Worm (Caenorhabditis elegans) whole organism, L4 larva: Measurements from ENCODE around the gene myrf-2.

Source experiments
- D1046.2 ChIP-seq: fragments of 200-800 bp; sonication (Bioruptor generic); IDR thresholded peaks from 2 replicates; pipeline ENCODE4 v1.3.6; 2022; ENCODE audit warnings: missing genetic modification characterization, missing compliant biosample characterization
- F37D6.2 ChIP-seq: sonication (generic microtip); optimal IDR thresholded peaks from 2 replicates; lab custom pipeline; 2016; ENCODE audit warnings: mild to moderate bottlenecking, missing genetic modification characterization, missing compliant biosample characterization
- F49E8.2 ChIP-seq: sonication (generic microtip); optimal IDR thresholded peaks from 2 replicates; lab custom pipeline; 2016; ENCODE audit warnings: missing compliant biosample characterization, mild to moderate bottlenecking, missing genetic modification characterization, borderline replicate concordance
- T26A8.4 ChIP-seq: fragments of 200-800 bp; sonication (Bioruptor generic); IDR thresholded peaks from 2 replicates; pipeline ENCODE4 v1.3.6; 2022; ENCODE audit warnings: missing genetic modification characterization, missing compliant biosample characterization
- Y48G9A.11 ChIP-seq: fragments of 200-800 bp; sonication (Bioruptor generic); IDR thresholded peaks from 2 replicates; pipeline ENCODE4 v1.3.6; 2022; ENCODE audit warnings: missing genetic modification reagents, missing genetic modification characterization, missing compliant biosample characterization
- Y5F2A.4 ChIP-seq: fragments of 200-800 bp; sonication (Bioruptor generic); optimal IDR thresholded peaks from 2 replicates; lab custom pipeline; 2018; ENCODE audit warnings: mild to moderate bottlenecking, missing genetic modification characterization, missing compliant biosample characterization
- ZK337.2 ChIP-seq: fragments of 200-800 bp; sonication (Bioruptor generic); IDR thresholded peaks from 2 replicates; pipeline ENCODE4 v1.3.6; 2022; ENCODE audit warnings: missing genetic modification reagents, missing genetic modification characterization, missing compliant biosample characterization
- aha-1 ChIP-seq: fragments of 150-350 bp; peaks from one replicate; lab custom pipeline; 2014; ENCODE audit warnings: missing biosample characterization, missing genetic modification characterization
- attf-4 ChIP-seq: sonication (generic microtip); optimal IDR thresholded peaks from 3 replicates; lab custom pipeline; 2017; ENCODE audit warnings: missing biosample characterization, missing genetic modification characterization
- ceh-20 ChIP-seq: fragments of 200-800 bp; sonication (Bioruptor generic); IDR thresholded peaks from 2 replicates; pipeline ENCODE4 v1.3.6; 2022; ENCODE audit warnings: missing genetic modification reagents, missing genetic modification characterization, missing compliant biosample characterization
- ceh-28 ChIP-seq: fragments of 150-350 bp; optimal IDR thresholded peaks from 2 replicates; lab custom pipeline; 2014; ENCODE audit warnings: missing biosample characterization, missing genetic modification reagents, missing genetic modification characterization
- ceh-32 ChIP-seq: sonication (generic microtip); optimal IDR thresholded peaks from 2 replicates; lab custom pipeline; 2016; ENCODE audit warnings: mild to moderate bottlenecking, missing genetic modification characterization, missing compliant biosample characterization; ENCODE audit not compliant: poor library complexity
- ceh-44 ChIP-seq: fragments of 200-800 bp; sonication (Bioruptor generic); IDR thresholded peaks from 2 replicates; pipeline ENCODE4 v1.3.6; 2022; ENCODE audit warnings: missing genetic modification reagents, missing genetic modification characterization, missing compliant biosample characterization
- ceh-82 ChIP-seq: sonication (generic microtip); optimal IDR thresholded peaks from 2 replicates; lab custom pipeline; 2017; ENCODE audit warnings: missing biosample characterization, missing genetic modification characterization
- cey-2 ChIP-seq: sonication (generic microtip); optimal IDR thresholded peaks from 3 replicates; lab custom pipeline; 2017; ENCODE audit warnings: missing genetic modification characterization, mild to moderate bottlenecking, missing compliant biosample characterization, antibody characterized with exemption, borderline replicate concordance; ENCODE audit not compliant: insufficient read depth
- ctbp-1 ChIP-seq: fragments of 200-800 bp; sonication (Bioruptor generic); IDR thresholded peaks from 2 replicates; pipeline ENCODE4 v1.3.6; 2022; ENCODE audit warnings: missing genetic modification reagents, missing genetic modification characterization, missing compliant biosample characterization
- daf-12 ChIP-seq: fragments of 150-350 bp; optimal IDR thresholded peaks from 2 replicates; lab custom pipeline; 2014; ENCODE audit warnings: missing biosample characterization, missing genetic modification reagents, missing genetic modification characterization
- daf-19 ChIP-seq: fragments of 200-800 bp; sonication (Bioruptor generic); conservative IDR thresholded peaks from 2 replicates; pipeline ENCODE4 v1.3.6; 2022; ENCODE audit warnings: missing genetic modification characterization, missing compliant biosample characterization
- daf-8 ChIP-seq: fragments of 200-800 bp; sonication (Bioruptor generic); IDR thresholded peaks from 2 replicates; pipeline ENCODE4 v1.3.6; 2022; ENCODE audit warnings: missing genetic modification characterization, missing compliant biosample characterization
- dmd-6 ChIP-seq: fragments of 200-800 bp; sonication (Bioruptor generic); IDR thresholded peaks from 2 replicates; pipeline ENCODE4 v1.3.6; 2022; ENCODE audit warnings: missing genetic modification reagents, missing genetic modification characterization, missing compliant biosample characterization
- dmd-8 ChIP-seq: fragments of 200-800 bp; sonication (Bioruptor generic); IDR thresholded peaks from 2 replicates; pipeline ENCODE4 v1.3.6; 2022; ENCODE audit warnings: missing genetic modification characterization, missing compliant biosample characterization
- duxl-1 ChIP-seq: sonication (generic microtip); optimal IDR thresholded peaks from 2 replicates; lab custom pipeline; 2016; ENCODE audit warnings: mild to moderate bottlenecking, missing genetic modification characterization, moderate library complexity, missing compliant biosample characterization; ENCODE audit not compliant: poor library complexity
- dve-1 ChIP-seq: sonication (generic microtip); optimal IDR thresholded peaks from 2 replicates; lab custom pipeline; 2017; ENCODE audit warnings: antibody characterized with exemption, mild to moderate bottlenecking, missing genetic modification characterization, missing compliant biosample characterization; ENCODE audit not compliant: insufficient read depth
- egl-27 ChIP-seq: sonication (generic microtip); optimal IDR thresholded peaks from 3 replicates; lab custom pipeline; 2017; ENCODE audit warnings: missing biosample characterization, missing genetic modification reagents, missing genetic modification characterization
- egl-43 ChIP-seq: fragments of 200-800 bp; sonication (Bioruptor generic); IDR thresholded peaks from 2 replicates; pipeline ENCODE4 v1.3.6; 2022; ENCODE audit warnings: missing genetic modification reagents, missing genetic modification characterization, missing compliant biosample characterization
- lin-38 ChIP-seq: fragments of 200-800 bp; sonication (Bioruptor generic); IDR thresholded peaks from 2 replicates; pipeline ENCODE4 v1.3.6; 2022; ENCODE audit warnings: missing genetic modification reagents, missing genetic modification characterization, missing compliant biosample characterization
- lsy-2 ChIP-seq, 2 experiments: fragments of 150-350 bp in 1 of 2; sonication (generic microtip) in 1 of 2; optimal IDR thresholded peaks; 2 replicates each; lab custom pipeline; 2014 to 2017; ENCODE audit warnings: missing biosample characterization in 2 of 2, missing genetic modification characterization in 2 of 2
- mdt-29 ChIP-seq: fragments of 200-800 bp; sonication (Bioruptor generic); IDR thresholded peaks from 2 replicates; pipeline ENCODE4 v1.3.6; 2022; ENCODE audit warnings: missing genetic modification reagents, missing genetic modification characterization, missing compliant biosample characterization
- mxl-3 ChIP-seq: fragments of 200-800 bp; sonication (Bioruptor generic); optimal IDR thresholded peaks from 2 replicates; lab custom pipeline; 2018; ENCODE audit warnings: mild to moderate bottlenecking, missing genetic modification characterization, missing compliant biosample characterization
- nhr-102 ChIP-seq: sonication (generic microtip); optimal IDR thresholded peaks from 2 replicates; lab custom pipeline; 2016; ENCODE audit warnings: mild to moderate bottlenecking, missing genetic modification characterization, moderate library complexity, missing compliant biosample characterization
- nhr-111 ChIP-seq: fragments of 200-800 bp; sonication (Bioruptor generic); optimal IDR thresholded peaks from 2 replicates; lab custom pipeline; 2018; ENCODE audit warnings: mild to moderate bottlenecking, missing genetic modification characterization, missing compliant biosample characterization
- nhr-25 ChIP-seq: sonication (generic microtip); optimal IDR thresholded peaks from 2 replicates; lab custom pipeline; 2017; ENCODE audit warnings: missing genetic modification characterization, mild to moderate bottlenecking, missing compliant biosample characterization, antibody characterized with exemption, moderate library complexity, borderline replicate concordance; ENCODE audit not compliant: insufficient read depth
- nhr-28 ChIP-seq: fragments of 150-350 bp; optimal IDR thresholded peaks from 2 replicates; lab custom pipeline; 2014; ENCODE audit warnings: missing biosample characterization, missing genetic modification characterization
- nhr-41 ChIP-seq: fragments of 200-800 bp; sonication (Bioruptor generic); IDR thresholded peaks from 2 replicates; pipeline ENCODE4 v1.3.6; 2022; ENCODE audit warnings: missing genetic modification reagents, missing genetic modification characterization, missing compliant biosample characterization
- nhr-42 ChIP-seq: fragments of 200-800 bp; sonication (Bioruptor generic); IDR thresholded peaks from 2 replicates; pipeline ENCODE4 v1.3.6; 2022; ENCODE audit warnings: missing genetic modification characterization, missing compliant biosample characterization
- nhr-76 ChIP-seq: fragments of 150-350 bp; optimal IDR thresholded peaks from 2 replicates; lab custom pipeline; 2014; ENCODE audit warnings: missing biosample characterization, missing genetic modification characterization
- php-3 ChIP-seq: fragments of 200-800 bp; sonication (Bioruptor generic); IDR thresholded peaks from 2 replicates; pipeline ENCODE4 v1.3.6; 2022; ENCODE audit warnings: missing genetic modification reagents, missing genetic modification characterization, missing compliant biosample characterization
- pqm-1 ChIP-seq: sonication (generic microtip); optimal IDR thresholded peaks from 2 replicates; lab custom pipeline; 2017; ENCODE audit warnings: missing biosample characterization, missing genetic modification characterization
- sdz-12 ChIP-seq: fragments of 200-800 bp; sonication (Bioruptor generic); optimal IDR thresholded peaks from 2 replicates; lab custom pipeline; 2018; ENCODE audit warnings: mild to moderate bottlenecking, missing genetic modification characterization, missing compliant biosample characterization
- skn-1 ChIP-seq: fragments of 150-350 bp; optimal IDR thresholded peaks from 2 replicates; lab custom pipeline; 2014; ENCODE audit warnings: missing biosample characterization, missing genetic modification characterization
- snpc-1.2 ChIP-seq: fragments of 200-800 bp; sonication (Bioruptor generic); IDR thresholded peaks from 2 replicates; pipeline ENCODE4 v1.3.6; 2022; ENCODE audit warnings: missing genetic modification reagents, missing genetic modification characterization, missing compliant biosample characterization
- spr-3 ChIP-seq: fragments of 200-800 bp; sonication (Bioruptor generic); optimal IDR thresholded peaks from 2 replicates; lab custom pipeline; 2018; ENCODE audit warnings: mild to moderate bottlenecking, missing genetic modification characterization, missing compliant biosample characterization
- tag-97 ChIP-seq: fragments of 200-800 bp; sonication (Bioruptor generic); IDR thresholded peaks from 2 replicates; pipeline ENCODE4 v1.3.6; 2022; ENCODE audit warnings: missing genetic modification characterization, missing compliant biosample characterization
- unc-130 ChIP-seq: sonication (generic microtip); optimal IDR thresholded peaks from 2 replicates; lab custom pipeline; 2016; ENCODE audit warnings: missing genetic modification reagents, missing genetic modification characterization, missing compliant biosample characterization
- zag-1 ChIP-seq: fragments of 150-350 bp; optimal IDR thresholded peaks from 2 replicates; lab custom pipeline; 2014; ENCODE audit warnings: missing biosample characterization, missing genetic modification characterization
- zfp-2 ChIP-seq: sonication (generic microtip); optimal IDR thresholded peaks from 2 replicates; lab custom pipeline; 2016; ENCODE audit warnings: mild to moderate bottlenecking, missing genetic modification characterization, missing compliant biosample characterization
- zip-2 ChIP-seq: fragments of 150-350 bp; optimal IDR thresholded peaks from 2 replicates; lab custom pipeline; 2014; ENCODE audit warnings: missing biosample characterization, missing genetic modification characterization
- ztf-11 ChIP-seq: fragments of 150-350 bp; optimal IDR thresholded peaks from 2 replicates; lab custom pipeline; 2014; ENCODE audit warnings: missing biosample characterization, missing genetic modification characterization

Gene myrf-2

DNA sequence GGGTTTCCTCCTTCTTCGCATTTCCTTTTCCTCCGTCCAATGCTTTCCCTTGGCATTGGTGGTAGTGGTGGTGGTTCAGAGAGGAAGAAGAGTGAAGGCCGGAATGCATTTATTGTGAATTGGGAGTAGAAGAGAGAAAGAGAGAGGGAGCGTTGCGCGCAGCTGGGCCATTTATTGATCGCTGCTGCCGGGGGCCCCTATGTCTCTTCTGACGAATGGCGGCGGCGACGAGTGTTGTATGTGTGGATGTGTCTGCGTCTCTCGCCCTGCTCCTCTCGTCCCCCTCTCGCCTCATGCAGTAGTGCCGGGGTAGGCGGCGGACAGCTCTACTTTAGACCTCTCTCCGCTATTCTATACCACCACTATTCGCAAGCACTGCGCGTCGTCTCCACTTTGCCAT is 47.6 kb downstream of the myrf-2 start, which contains the start of gene unc-115 (continued):
- TF ChIP-seq ceh-32 (tag; lab: Kevin White, UChicago) (peak; percentile 61), unc-130 (GFP tag; lab: Kevin White, UChicago) (no peak), skn-1 (tag; lab: Kevin White, UChicago) (no peak), dmd-6 (GFP tag; lab: Robert Waterston, UW) (peak; percentile 48), T26A8.4 (GFP tag; lab: Robert Waterston, UW) (peak; percentile 65), ceh-82 (tag; lab: Kevin White, UChicago) (no peak), F37D6.2 (peak; percentile 86), mxl-3 (GFP tag; lab: Kevin White, UChicago) (peak; percentile 85), pqm-1 (tag; lab: Kevin White, UChicago) (no peak)

DNA sequence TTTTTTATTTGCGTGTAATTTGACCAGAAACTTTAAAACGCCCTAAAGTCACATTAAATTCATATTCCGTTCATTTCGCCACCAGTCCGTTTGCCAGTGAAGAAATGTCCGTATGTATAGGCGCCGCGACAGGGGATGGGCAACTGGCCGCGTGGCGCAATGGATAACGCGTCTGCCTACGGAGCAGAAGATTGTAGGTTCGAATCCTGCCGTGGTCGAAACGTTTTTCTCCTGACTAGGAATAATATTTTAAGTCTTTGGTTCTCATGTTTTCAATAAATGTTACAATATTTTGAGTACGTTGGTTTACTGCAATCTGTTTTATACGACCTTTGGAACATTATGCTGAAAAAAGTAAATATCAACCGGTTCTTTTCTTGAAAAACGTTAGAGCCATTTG is 49.2 kb downstream of the myrf-2 start:
- peak; percentile 65 for TF ChIP-seq dve-1 (tag; lab: Kevin White, UChicago)
- no peak; the same call in 1 of the 2 replicates for TF ChIP-seq Y48G9A.11
- no peak for TF ChIP-seq zag-1
- peak; percentile 59 for TF ChIP-seq spr-3
- peak; percentile 99 for TF ChIP-seq aha-1 (tag; lab: Kevin White, UChicago)
- TF ChIP-seq daf-12 (tag; lab: Kevin White, UChicago) = no peak
- TF ChIP-seq nhr-25 (tag; lab: Kevin White, UChicago) = peak; percentile 20
- peak; percentile 68; the same call in 1 of the 2 replicates for TF ChIP-seq nhr-42 (GFP tag; lab: Robert Waterston, UW)
- peak; percentile 15 for TF ChIP-seq nhr-28 (tag; lab: Kevin White, UChicago)
- TF ChIP-seq php-3 = peak; percentile 76
- TF ChIP-seq zip-2 = no peak
- TF ChIP-seq ZK337.2 (GFP tag; lab: Robert Waterston, UW) = peak; percentile 80
- TF ChIP-seq lin-38 (GFP tag; lab: Robert Waterston, UW) = peak; percentile 77
- no peak for TF ChIP-seq cey-2 (tag; lab: Kevin White, UChicago)
- peak; percentile 76 for TF ChIP-seq D1046.2 (GFP tag; lab: Robert Waterston, UW)
- TF ChIP-seq ceh-44 = peak; percentile 80
- peak; percentile 55 for TF ChIP-seq Y5F2A.4 (GFP tag; lab: Kevin White, UChicago)
- TF ChIP-seq snpc-1.2 (GFP tag; lab: Robert Waterston, UW) = peak; percentile 88
- peak; percentile 80 for TF ChIP-seq dmd-8 (GFP tag; lab: Robert Waterston, UW)
- TF ChIP-seq pqm-1 (tag; lab: Kevin White, UChicago) = no peak
- TF ChIP-seq mdt-29 (GFP tag; lab: Robert Waterston, UW) = 0 out of 2 replicates have a peak, but pooled peaks have one; percentile 58
- peak; percentile 15 for TF ChIP-seq zfp-2 (tag; lab: Kevin White, UChicago)
- TF ChIP-seq egl-27 (tag; lab: Kevin White, UChicago) = no peak
- TF ChIP-seq duxl-1 (tag; lab: Kevin White, UChicago) = peak; percentile 85
- peak; percentile 68 for TF ChIP-seq dmd-6 (GFP tag; lab: Robert Waterston, UW)
- no peak for TF ChIP-seq tag-97 (GFP tag; lab: Robert Waterston, UW)
- TF ChIP-seq attf-4 (tag; lab: Kevin White, UChicago) = no peak
- peak; percentile 76 for TF ChIP-seq nhr-111
- no peak for TF ChIP-seq ztf-11
- no peak for TF ChIP-seq ceh-82 (tag; lab: Kevin White, UChicago)
- peak; percentile 79 for TF ChIP-seq nhr-102 (tag; lab: Kevin White, UChicago)
- peak; percentile 93 for TF ChIP-seq daf-19 (GFP tag; lab: Robert Waterston, UW)
- TF ChIP-seq egl-43 (GFP tag; lab: Robert Waterston, UW) = peak; percentile 94
- 0 out of 2 replicates have a peak, but pooled peaks have one; percentile 50 for TF ChIP-seq daf-8 (GFP tag; lab: Robert Waterston, UW)
- TF ChIP-seq nhr-41 (GFP tag; lab: Robert Waterston, UW) = peak; percentile 58; the same call in 1 of the 2 replicates
- TF ChIP-seq ceh-20 = peak; percentile 79
- peak; percentile 84 for TF ChIP-seq sdz-12
- TF ChIP-seq nhr-76 (tag; lab: Kevin White, UChicago) = no peak
- TF ChIP-seq ceh-28 (tag; lab: Kevin White, UChicago) = no peak
- TF ChIP-seq mxl-3 (GFP tag; lab: Kevin White, UChicago) = peak; percentile 56
- TF ChIP-seq lsy-2 (tag; optimal IDR thresholded peaks at IDR 0.05; lab: Kevin White, UChicago) = peak in 1 of 2 experiments; percentile 71
- peak; percentile 30 for TF ChIP-seq F49E8.2 (tag; lab: Kevin White, UChicago)
- TF ChIP-seq ctbp-1 (GFP tag; lab: Robert Waterston, UW) = peak; percentile 77; the same call in 1 of the 2 replicates
